Fruit fly (Drosophila melanogaster) whole organism, embryonic: ENCODE results near the gene CG16965.

Source experiments
- Atf3 ChIP-seq: fragments of 200-800 bp; sonication (Bioruptor generic); optimal IDR thresholded peaks from 3 replicates; lab custom pipeline; 2016; ENCODE audit warnings: missing biosample characterization, missing genetic modification characterization
- B-H2 ChIP-seq: fragments of 200-800 bp; sonication (Bioruptor generic); optimal IDR thresholded peaks from 2 replicates; lab custom pipeline; 2018; ENCODE audit warnings: missing biosample characterization, mild to moderate bottlenecking, missing genetic modification characterization
- CG10431 ChIP-seq: fragments of 200-800 bp; sonication (Bioruptor generic); optimal IDR thresholded peaks from 3 replicates; lab custom pipeline; 2018; ENCODE audit warnings: missing biosample characterization, mild to moderate bottlenecking, missing genetic modification characterization
- CG11247 ChIP-seq: fragments of 200-800 bp; sonication (Bioruptor generic); IDR thresholded peaks from 2 replicates; pipeline ENCODE4 v1.3.6; 2022; ENCODE audit warnings: missing biosample characterization, missing genetic modification characterization
- CG12299 ChIP-seq: fragments of 200-800 bp; sonication (Bioruptor generic); optimal IDR thresholded peaks from 2 replicates; lab custom pipeline; 2018; ENCODE audit warnings: missing biosample characterization, mild to moderate bottlenecking, missing genetic modification characterization
- CG12391 ChIP-seq: fragments of 200-800 bp; sonication (Bioruptor generic); optimal IDR thresholded peaks from 3 replicates; lab custom pipeline; 2018; ENCODE audit warnings: missing biosample characterization, mild to moderate bottlenecking, missing genetic modification characterization, moderate library complexity
- CG13624 ChIP-seq: fragments of 200-800 bp; sonication (Bioruptor generic); optimal IDR thresholded peaks from 2 replicates; lab custom pipeline; 2016; ENCODE audit warnings: missing biosample characterization, missing genetic modification characterization
- CG13894 ChIP-seq: fragments of 200-800 bp; sonication (Bioruptor generic); optimal IDR thresholded peaks from 3 replicates; lab custom pipeline; 2018; ENCODE audit warnings: missing biosample characterization, mild to moderate bottlenecking, missing genetic modification characterization, moderate library complexity
- CG14965 ChIP-seq: fragments of 200-800 bp; sonication (Bioruptor generic); optimal IDR thresholded peaks from 2 replicates; lab custom pipeline; 2016; ENCODE audit warnings: missing biosample characterization, missing genetic modification characterization, borderline replicate concordance
- CG15696 ChIP-seq: fragments of 200-800 bp; sonication (Bioruptor generic); optimal IDR thresholded peaks from 2 replicates; lab custom pipeline; 2019; ENCODE audit warnings: missing biosample characterization, mild to moderate bottlenecking, missing genetic modification characterization, moderate library complexity
- CG1647 ChIP-seq: fragments of 200-800 bp; sonication (Bioruptor generic); optimal IDR thresholded peaks from 3 replicates; lab custom pipeline; 2016; ENCODE audit warnings: missing biosample characterization, missing genetic modification characterization
- CG17385 ChIP-seq: fragments of 200-800 bp; sonication (Bioruptor generic); optimal IDR thresholded peaks from 3 replicates; lab custom pipeline; 2018; ENCODE audit warnings: missing biosample characterization, mild to moderate bottlenecking, missing genetic modification characterization
- CG1832 ChIP-seq: fragments of 200-800 bp; sonication (Bioruptor generic); optimal IDR thresholded peaks from 2 replicates; lab custom pipeline; 2017; ENCODE audit warnings: missing biosample characterization, mild to moderate bottlenecking, missing genetic modification characterization, inconsistent platforms
- CG18764 ChIP-seq: fragments of 200-800 bp; sonication (Bioruptor generic); optimal IDR thresholded peaks from 3 replicates; lab custom pipeline; 2016; ENCODE audit warnings: missing biosample characterization, missing genetic modification characterization
- CG2199 ChIP-seq: fragments of 200-800 bp; sonication (Bioruptor generic); IDR thresholded peaks from 3 replicates; pipeline ENCODE4 v1.3.6; 2022; ENCODE audit warnings: missing biosample characterization, missing genetic modification characterization
- CG31224 ChIP-seq: fragments of 200-800 bp; sonication (Bioruptor generic); IDR thresholded peaks from 2 replicates; pipeline ENCODE4 v1.3.6; 2022; ENCODE audit warnings: missing biosample characterization, missing genetic modification characterization
- CG33213 ChIP-seq: fragments of 200-800 bp; sonication (Bioruptor generic); optimal IDR thresholded peaks from 3 replicates; lab custom pipeline; 2016; ENCODE audit warnings: missing biosample characterization, missing genetic modification characterization
- CG34376 ChIP-seq: fragments of 200-800 bp; sonication (Bioruptor generic); optimal IDR thresholded peaks from 2 replicates; lab custom pipeline; 2018; ENCODE audit warnings: missing biosample characterization, mild to moderate bottlenecking, missing genetic modification characterization
- CG4282 ChIP-seq: fragments of 200-800 bp; sonication (Bioruptor generic); optimal IDR thresholded peaks from 2 replicates; lab custom pipeline; 2016; ENCODE audit warnings: missing biosample characterization, missing genetic modification characterization
- CG8478 ChIP-seq: fragments of >200 bp; optimal IDR thresholded peaks from 2 replicates; lab custom pipeline; 2018
- Dad ChIP-seq: fragments of 200-800 bp; sonication (Bioruptor generic); optimal IDR thresholded peaks from 3 replicates; lab custom pipeline; 2016; ENCODE audit warnings: missing biosample characterization, missing genetic modification characterization
- Deaf1 ChIP-seq: fragments of 200-800 bp; optimal IDR thresholded peaks from 3 replicates; lab custom pipeline; 2019; ENCODE audit warnings: missing biosample characterization, mild to moderate bottlenecking, missing genetic modification characterization, moderate library complexity
- Elba2 ChIP-seq: fragments of 200-800 bp; sonication (Bioruptor generic); optimal IDR thresholded peaks from 3 replicates; lab custom pipeline; 2016; ENCODE audit warnings: missing biosample characterization, missing genetic modification characterization
- Hr3 ChIP-seq: fragments of 200-800 bp; sonication (Bioruptor generic); optimal IDR thresholded peaks from 3 replicates; lab custom pipeline; 2016; ENCODE audit warnings: missing biosample characterization, missing genetic modification characterization
- Jarid2 ChIP-seq: fragments of 200-800 bp; sonication (Bioruptor generic); optimal IDR thresholded peaks from 3 replicates; lab custom pipeline; 2017; ENCODE audit warnings: mild to moderate bottlenecking, missing biosample characterization, missing genetic modification reagents, missing genetic modification characterization
- Kr ChIP-seq: fragments of 200-800 bp; sonication (Bioruptor generic); optimal IDR thresholded peaks from 2 replicates; lab custom pipeline; 2017; ENCODE audit warnings: missing biosample characterization, mild to moderate bottlenecking, missing genetic modification characterization
- Max ChIP-seq: fragments of 200-800 bp; sonication (Bioruptor generic); optimal IDR thresholded peaks from 2 replicates; lab custom pipeline; 2016; ENCODE audit warnings: missing biosample characterization, mild to moderate bottlenecking, missing genetic modification characterization
- NK7.1 ChIP-seq: fragments of 200-800 bp; sonication (Bioruptor generic); optimal IDR thresholded peaks from 3 replicates; lab custom pipeline; 2016; ENCODE audit warnings: missing biosample characterization, missing genetic modification characterization
- Optix ChIP-seq: fragments of 200-800 bp; sonication (Bioruptor generic); IDR thresholded peaks from 3 replicates; pipeline ENCODE4 v1.3.6; 2022; ENCODE audit warnings: missing biosample characterization, missing genetic modification characterization
- Scr ChIP-seq: fragments of 200-800 bp; sonication (Bioruptor generic); IDR thresholded peaks from 2 replicates; pipeline ENCODE4 v1.3.6; 2022; ENCODE audit warnings: missing biosample characterization, missing genetic modification characterization; ENCODE audit not compliant: partially characterized antibody
- Spps ChIP-seq: fragments of 200-800 bp; sonication (Bioruptor generic); optimal IDR thresholded peaks from 2 replicates; lab custom pipeline; 2018; ENCODE audit warnings: missing biosample characterization, mild to moderate bottlenecking, missing genetic modification characterization
- Usf ChIP-seq: fragments of 200-800 bp; sonication (Bioruptor generic); optimal IDR thresholded peaks from 2 replicates; lab custom pipeline; 2017; ENCODE audit warnings: missing genotype, missing biosample characterization, missing genetic modification characterization
- Xrp1 ChIP-seq: fragments of 200-800 bp; sonication (Bioruptor generic); IDR thresholded peaks from 2 replicates; pipeline ENCODE4 v1.3.6; 2022; ENCODE audit warnings: missing biosample characterization, missing genetic modification characterization
- bab2 ChIP-seq: fragments of 200-800 bp; sonication (Bioruptor generic); optimal IDR thresholded peaks from 2 replicates; lab custom pipeline; 2016; ENCODE audit warnings: missing biosample characterization, missing genetic modification characterization
- bcd ChIP-seq: fragments of 200-800 bp; sonication (Bioruptor generic); optimal IDR thresholded peaks from 2 replicates; lab custom pipeline; 2017; ENCODE audit warnings: missing biosample characterization, mild to moderate bottlenecking, missing genetic modification characterization
- cad ChIP-seq: fragments of >200 bp; optimal IDR thresholded peaks from 2 replicates; lab custom pipeline; 2017; ENCODE audit warnings: missing biosample characterization, missing genetic modification characterization
- cato ChIP-seq: fragments of 200-800 bp; sonication (Bioruptor generic); optimal IDR thresholded peaks from 2 replicates; lab custom pipeline; 2016; ENCODE audit warnings: missing biosample characterization, missing genetic modification characterization, borderline replicate concordance
- cg ChIP-seq: fragments of 200-800 bp; sonication (Bioruptor generic); optimal IDR thresholded peaks from 3 replicates; lab custom pipeline; 2019; ENCODE audit warnings: missing biosample characterization, mild to moderate bottlenecking, missing genetic modification characterization, moderate library complexity
- chif ChIP-seq, 2 experiments: fragments of 200-800 bp; sonication (Bioruptor generic); optimal IDR thresholded peaks; 3 replicates each; lab custom pipeline; 2016; ENCODE audit warnings: missing biosample characterization in 2 of 2, missing genetic modification characterization in 2 of 2
- chinmo ChIP-seq: fragments of 200-800 bp; sonication (Bioruptor generic); IDR thresholded peaks from 4 replicates; pipeline ENCODE4 v1.3.6; 2022; ENCODE audit warnings: missing biosample characterization, missing genetic modification characterization; ENCODE audit not compliant: partially characterized antibody
- gcm ChIP-seq: fragments of 200-800 bp; sonication (Bioruptor generic); optimal IDR thresholded peaks from 2 replicates; lab custom pipeline; 2019; ENCODE audit warnings: missing biosample characterization, mild to moderate bottlenecking, missing genetic modification characterization, moderate library complexity
- grn ChIP-seq: fragments of 200-800 bp; sonication (Bioruptor generic); optimal IDR thresholded peaks from 3 replicates; lab custom pipeline; 2017; ENCODE audit warnings: missing biosample characterization, missing genetic modification characterization
- odd ChIP-seq: fragments of 200-800 bp; sonication (Bioruptor generic); optimal IDR thresholded peaks from 2 replicates; lab custom pipeline; 2017; ENCODE audit warnings: missing biosample characterization, mild to moderate bottlenecking, missing genetic modification characterization
- pros ChIP-seq: fragments of 200-800 bp; sonication (Bioruptor generic); optimal IDR thresholded peaks from 3 replicates; lab custom pipeline; 2019; ENCODE audit warnings: missing biosample characterization, mild to moderate bottlenecking, missing genetic modification characterization, moderate library complexity
- sd ChIP-seq: fragments of 200-800 bp; sonication (Bioruptor generic); optimal IDR thresholded peaks from 3 replicates; lab custom pipeline; 2018; ENCODE audit warnings: missing biosample characterization, mild to moderate bottlenecking, missing genetic modification characterization, moderate library complexity
- sens ChIP-seq: fragments of 200-800 bp; sonication (Bioruptor generic); peaks from one replicate; lab custom pipeline; 2016; ENCODE audit warnings: missing biosample characterization, missing genetic modification characterization
- sna ChIP-seq: fragments of 200-800 bp; sonication (Bioruptor generic); IDR thresholded peaks from 2 replicates; pipeline ENCODE4 v1.3.6; 2022; ENCODE audit warnings: missing biosample characterization, missing genetic modification characterization; ENCODE audit not compliant: partially characterized antibody
- tap ChIP-seq: fragments of 200-800 bp; optimal IDR thresholded peaks from 3 replicates; lab custom pipeline; 2019; ENCODE audit warnings: missing biosample characterization, mild to moderate bottlenecking, missing genetic modification characterization, moderate library complexity
- tll ChIP-seq, 2 experiments: fragments of 200-800 bp in 1 of 2; fragments of >200 bp in 1 of 2; sonication (Bioruptor generic) in 1 of 2; optimal IDR thresholded peaks; 2 replicates each; lab custom pipeline; 2017 to 2019; ENCODE audit warnings: missing biosample characterization in 2 of 2, missing genetic modification characterization in 2 of 2, mild to moderate bottlenecking in 1 of 2, moderate library complexity in 1 of 2
- vvl ChIP-seq: fragments of 200-800 bp; sonication (Bioruptor generic); IDR thresholded peaks from 2 replicates; pipeline ENCODE4 v1.3.6; 2022; ENCODE audit warnings: missing biosample characterization, missing genetic modification characterization

The CG16965 gene

DNA sequence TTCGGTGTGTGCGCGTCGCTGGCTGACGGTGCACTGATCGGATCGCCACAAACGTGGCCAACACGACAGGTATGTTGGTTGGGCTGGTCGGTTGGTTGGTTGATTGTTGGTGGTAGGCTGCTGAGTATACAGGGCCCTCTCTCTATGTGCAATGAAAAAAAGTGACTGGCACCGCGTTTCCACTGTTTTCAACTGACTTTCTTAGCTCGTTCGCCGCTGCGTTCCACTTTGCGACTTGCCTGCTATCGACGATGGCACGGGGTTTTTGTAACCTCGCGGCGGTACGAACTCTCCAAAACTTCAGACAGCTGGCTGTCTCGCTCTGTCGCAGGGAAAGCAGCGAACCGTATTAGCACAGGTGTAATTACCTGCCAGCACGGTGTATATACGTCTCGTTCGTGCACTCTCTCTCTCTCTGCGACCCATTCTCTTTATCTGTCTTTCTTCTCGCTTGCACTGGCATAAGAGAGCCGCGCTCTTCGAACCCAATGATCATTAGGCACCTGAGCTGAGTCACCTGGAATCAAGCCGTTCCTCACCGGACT lies 10.5 kb upstream of the CG16965 start (continued):
- TF ChIP-seq CG1647 (peak; percentile 58), chif (GFP tag; optimal IDR thresholded peaks at IDR 0.05; lab: Kevin White, UChicago) (no peak), Xrp1 (GFP tag; lab: Robert Waterston, UW) (no peak), Optix (GFP tag; lab: Robert Waterston, UW) (0 out of 3 replicates have a peak, but pooled peaks have one; percentile 35), sna (GFP tag; lab: Robert Waterston, UW) (0 out of 2 replicates have a peak, but pooled peaks have one; percentile 41), Jarid2 (peak; percentile 96), tap (no peak), Spps (tag; lab: Kevin White, UChicago) (no peak), Usf (GFP tag; lab: Kevin White, UChicago) (no peak), Atf3 (GFP tag; lab: Kevin White, UChicago) (peak; percentile 6), NK7.1 (GFP tag; lab: Kevin White, UChicago) (no peak), CG4282 (GFP tag; lab: Kevin White, UChicago) (no peak), CG12299 (tag; lab: Kevin White, UChicago) (no peak), CG14965 (GFP tag; lab: Kevin White, UChicago) (no peak), cato (GFP tag; lab: Kevin White, UChicago) (no peak), Hr3 (GFP tag; lab: Kevin White, UChicago) (no peak), CG18764 (GFP tag; lab: Kevin White, UChicago) (no peak), Max (GFP tag; lab: Kevin White, UChicago) (no peak), sd (tag; lab: Kevin White, UChicago) (peak; percentile 17), CG11247 (GFP tag; lab: Robert Waterston, UW) (peak; percentile 28; the same call in 1 of the 2 replicates), CG17385 (GFP tag; lab: Kevin White, UChicago) (no peak), CG1832 (GFP tag; lab: Kevin White, UChicago) (peak; percentile 92), vvl (GFP tag; lab: Robert Waterston, UW) (peak; percentile 56; the same call in 1 of the 2 replicates), bcd (GFP tag; lab: Kevin White, UChicago) (peak; percentile 5), CG33213 (GFP tag; lab: Kevin White, UChicago) (no peak), CG12391 (tag; lab: Kevin White, UChicago) (no peak), Elba2 (no peak), tll (GFP tag; optimal IDR thresholded peaks at IDR 0.05; lab: Kevin White, UChicago) (peak in 1 of 2 experiments; percentile 77), CG10431 (no peak), Scr (peak; percentile 45), Dad (GFP tag; lab: Kevin White, UChicago) (no peak), bab2 (GFP tag; lab: Kevin White, UChicago) (no peak)

DNA sequence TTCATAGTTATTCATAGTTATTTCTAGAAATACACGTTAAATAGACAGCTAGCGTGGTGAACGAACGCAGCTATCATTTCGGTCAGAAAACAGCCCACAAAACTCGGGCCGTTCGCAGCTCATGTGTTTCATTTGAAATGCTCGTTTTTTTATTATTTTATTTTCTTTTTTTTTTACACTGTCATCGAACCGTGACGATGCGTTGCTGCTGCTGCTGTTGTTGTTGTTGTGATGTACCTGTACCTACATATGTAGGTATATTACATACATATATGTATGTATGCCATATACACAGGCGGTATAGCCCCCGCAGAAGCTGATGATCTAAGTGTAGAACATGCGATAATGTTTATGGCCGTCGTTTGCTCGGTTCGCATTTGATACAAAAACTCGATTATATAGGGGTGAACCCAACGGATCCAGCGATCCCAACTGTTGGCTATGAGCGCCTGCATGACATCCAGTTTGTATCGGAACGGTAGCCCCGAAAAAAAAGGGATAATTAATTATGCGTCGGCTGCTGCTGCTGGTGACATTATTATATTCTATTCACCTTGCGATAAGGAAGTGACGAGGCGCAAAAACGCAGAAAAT lies 8.1 kb upstream of the CG16965 start:
- TF ChIP-seq CG8478 (lab: Kevin White, UChicago) (no peak), CG13894 (tag; lab: Kevin White, UChicago) (peak; percentile 54), B-H2 (peak; percentile 5), CG15696 (tag; lab: Kevin White, UChicago) (no peak), CG31224 (GFP tag; lab: Robert Waterston, UW) (peak; percentile 41; the same call in 1 of the 2 replicates), CG2199 (GFP tag; lab: Robert Waterston, UW) (peak; percentile 91), CG13624 (GFP tag; lab: Kevin White, UChicago) (no peak), grn (GFP tag; lab: Kevin White, UChicago) (peak; percentile 34), cad (GFP tag; lab: Kevin White, UChicago) (peak; percentile 31), CG34376 (GFP tag; lab: Kevin White, UChicago) (no peak), Deaf1 (no peak), cg (GFP tag; lab: Kevin White, UChicago) (peak; percentile 9), pros (GFP tag; lab: Kevin White, UChicago) (peak; percentile 11), sens (GFP tag; lab: Kevin White, UChicago) (peak; percentile 44), odd (GFP tag; lab: Kevin White, UChicago) (peak; percentile 23), chinmo (GFP tag; lab: Robert Waterston, UW) (0 out of 4 replicates have a peak, but pooled peaks have one; percentile 19), gcm (GFP tag; lab: Kevin White, UChicago) (peak; percentile 77), Kr (GFP tag; lab: Kevin White, UChicago) (peak; percentile 6)
